Fruit fly (Drosophila melanogaster) whole organism, embryonic: ENCODE measurements around the gene CG33120.

ENCODE experiments used
- Asciz ChIP-seq: fragments of 200-800 bp; sonication (Bioruptor generic); optimal IDR thresholded peaks from 2 replicates; lab custom pipeline; 2017; ENCODE audit warnings: missing biosample characterization, mild to moderate bottlenecking, missing genetic modification characterization, missing genetic modification reagents
- Awh ChIP-seq: fragments of 200-800 bp; sonication (Bioruptor generic); IDR thresholded peaks from 2 replicates; pipeline ENCODE4, ENCODE4 v1.3.6; 2022; ENCODE audit warnings: missing biosample characterization, missing genetic modification characterization
- CG10209 ChIP-seq: fragments of 200-800 bp; sonication (Bioruptor generic); optimal IDR thresholded peaks from 3 replicates; lab custom pipeline; 2017; ENCODE audit warnings: missing biosample characterization, mild to moderate bottlenecking, missing genetic modification characterization, missing genetic modification reagents
- CG10274 ChIP-seq: fragments of 200-800 bp; sonication (Bioruptor generic); optimal IDR thresholded peaks from 3 replicates; lab custom pipeline; 2017; ENCODE audit warnings: missing biosample characterization, mild to moderate bottlenecking, missing genetic modification characterization
- CG10462 ChIP-seq: fragments of 200-800 bp; sonication (Bioruptor generic); optimal IDR thresholded peaks from 2 replicates; lab custom pipeline; 2016; ENCODE audit warnings: missing biosample characterization, missing genetic modification characterization
- CG10979 ChIP-seq: fragments of 200-800 bp; sonication (Bioruptor generic); optimal IDR thresholded peaks from 2 replicates; lab custom pipeline; 2018; ENCODE audit warnings: missing biosample characterization, mild to moderate bottlenecking, missing genetic modification characterization, moderate library complexity
- CG12391 ChIP-seq: fragments of 200-800 bp; sonication (Bioruptor generic); optimal IDR thresholded peaks from 3 replicates; lab custom pipeline; 2018; ENCODE audit warnings: missing biosample characterization, mild to moderate bottlenecking, missing genetic modification characterization, moderate library complexity
- CG14014 ChIP-seq: fragments of 200-800 bp; sonication (Bioruptor generic); IDR thresholded peaks from 2 replicates; pipeline ENCODE4 v1.3.6; 2022; ENCODE audit warnings: missing biosample characterization, missing genetic modification characterization
- CG14710 ChIP-seq: fragments of 200-800 bp; sonication (Bioruptor generic); optimal IDR thresholded peaks from 3 replicates; lab custom pipeline; 2019; ENCODE audit warnings: missing biosample characterization, mild to moderate bottlenecking, missing genetic modification characterization, moderate library complexity
- CG15479 ChIP-seq: fragments of 200-800 bp; sonication (Bioruptor generic); optimal IDR thresholded peaks from 3 replicates; lab custom pipeline; 2019; ENCODE audit warnings: missing biosample characterization, mild to moderate bottlenecking, missing genetic modification characterization, moderate library complexity
- CG17912 ChIP-seq: fragments of 200-800 bp; sonication (Bioruptor generic); optimal IDR thresholded peaks from 2 replicates; lab custom pipeline; 2018; ENCODE audit warnings: missing biosample characterization, mild to moderate bottlenecking, missing genetic modification characterization
- CG18599 ChIP-seq: fragments of 200-800 bp; sonication (Bioruptor generic); optimal IDR thresholded peaks from 3 replicates; lab custom pipeline; 2017; ENCODE audit warnings: missing biosample characterization, missing genetic modification characterization, mild to moderate bottlenecking, moderate library complexity, missing genetic modification reagents
- CG2129 ChIP-seq: fragments of 200-800 bp; sonication (Bioruptor generic); IDR thresholded peaks from 2 replicates; pipeline ENCODE4 v1.3.6; 2022; ENCODE audit warnings: missing biosample characterization, missing genetic modification characterization; ENCODE audit not compliant: partially characterized antibody
- CG31224 ChIP-seq: fragments of 200-800 bp; sonication (Bioruptor generic); IDR thresholded peaks from 2 replicates; pipeline ENCODE4 v1.3.6; 2022; ENCODE audit warnings: missing biosample characterization, missing genetic modification characterization
- CG31441 ChIP-seq: fragments of 200-800 bp; sonication (Bioruptor generic); IDR thresholded peaks from 2 replicates; pipeline ENCODE4 v1.3.6; 2022; ENCODE audit warnings: missing biosample characterization, missing genetic modification characterization
- CG3163 ChIP-seq: fragments of 200-800 bp; sonication (Bioruptor generic); optimal IDR thresholded peaks from 3 replicates; lab custom pipeline; 2016; ENCODE audit warnings: missing biosample characterization, missing genetic modification characterization
- CG32767 ChIP-seq: fragments of 200-800 bp; sonication (Bioruptor generic); IDR thresholded peaks from 2 replicates; pipeline ENCODE4 v1.3.6; 2022; ENCODE audit warnings: missing biosample characterization, missing genetic modification characterization
- CG5953 ChIP-seq: fragments of 200-800 bp; sonication (Bioruptor generic); IDR thresholded peaks from 2 replicates; pipeline ENCODE4 v1.3.6; 2022; ENCODE audit warnings: missing biosample characterization, missing genetic modification characterization
- CG6854 ChIP-seq: fragments of 200-800 bp; sonication (Bioruptor generic); optimal IDR thresholded peaks from 3 replicates; lab custom pipeline; 2017; ENCODE audit warnings: missing biosample characterization, mild to moderate bottlenecking, missing genetic modification characterization
- CG7839 ChIP-seq: fragments of 200-800 bp; sonication (Bioruptor generic); optimal IDR thresholded peaks from 3 replicates; lab custom pipeline; 2018; ENCODE audit warnings: missing biosample characterization, mild to moderate bottlenecking, missing genetic modification characterization, moderate library complexity
- CG9727 ChIP-seq: fragments of 200-800 bp; sonication (Bioruptor generic); optimal IDR thresholded peaks from 3 replicates; lab custom pipeline; 2017; ENCODE audit warnings: missing biosample characterization, mild to moderate bottlenecking, missing genetic modification characterization
- CkIIα-i1 ChIP-seq: fragments of 200-800 bp; sonication (Bioruptor generic); IDR thresholded peaks from 2 replicates; pipeline ENCODE4 v1.3.6; 2022; ENCODE audit warnings: missing biosample characterization, missing genetic modification characterization
- Dip3 ChIP-seq: fragments of 200-800 bp; sonication (Bioruptor generic); optimal IDR thresholded peaks from 3 replicates; lab custom pipeline; 2016; ENCODE audit warnings: missing biosample characterization, missing genetic modification characterization
- Dp ChIP-seq: fragments of 200-800 bp; sonication (Bioruptor generic); optimal IDR thresholded peaks from 2 replicates; lab custom pipeline; 2018; ENCODE audit warnings: missing biosample characterization, mild to moderate bottlenecking, missing genetic modification characterization, moderate library complexity
- HmgZ ChIP-seq: fragments of 200-800 bp; sonication (Bioruptor generic); optimal IDR thresholded peaks from 2 replicates; lab custom pipeline; 2018; ENCODE audit warnings: missing biosample characterization, mild to moderate bottlenecking, missing genetic modification characterization
- Hmr ChIP-seq: fragments of 200-800 bp; sonication (Bioruptor generic); optimal IDR thresholded peaks from 3 replicates; lab custom pipeline; 2017; ENCODE audit warnings: mild to moderate bottlenecking, missing biosample characterization, missing genetic modification reagents, missing genetic modification characterization
- Oli ChIP-seq: fragments of 200-800 bp; sonication (Bioruptor generic); optimal IDR thresholded peaks from 2 replicates; lab custom pipeline; 2018; ENCODE audit warnings: missing biosample characterization, mild to moderate bottlenecking, missing genetic modification characterization, moderate library complexity
- Sox102F ChIP-seq: fragments of 200-800 bp; sonication (Bioruptor generic); optimal IDR thresholded peaks from 2 replicates; lab custom pipeline; 2018; ENCODE audit warnings: missing biosample characterization, mild to moderate bottlenecking, missing genetic modification characterization, moderate library complexity
- Xrp1 ChIP-seq: fragments of 200-800 bp; sonication (Bioruptor generic); IDR thresholded peaks from 2 replicates; pipeline ENCODE4 v1.3.6; 2022; ENCODE audit warnings: missing biosample characterization, missing genetic modification characterization
- ap ChIP-seq: fragments of 200-800 bp; sonication (Bioruptor generic); IDR thresholded peaks from 2 replicates; pipeline ENCODE4 v1.3.6; 2022; ENCODE audit warnings: missing biosample characterization, missing genetic modification characterization
- az2 ChIP-seq: fragments of 200-800 bp; sonication (Bioruptor generic); optimal IDR thresholded peaks from 3 replicates; lab custom pipeline; 2016; ENCODE audit warnings: missing biosample characterization, missing genetic modification characterization
- bbx ChIP-seq: fragments of 200-800 bp; sonication (Bioruptor generic); IDR thresholded peaks from 2 replicates; pipeline ENCODE4 v1.3.6; 2022; ENCODE audit warnings: missing biosample characterization, missing genetic modification characterization; ENCODE audit not compliant: partially characterized antibody
- chn ChIP-seq: fragments of 200-800 bp; sonication (Bioruptor generic); optimal IDR thresholded peaks from 2 replicates; lab custom pipeline; 2016; ENCODE audit warnings: missing biosample characterization, missing genetic modification characterization
- dysf ChIP-seq: fragments of 200-800 bp; sonication (Bioruptor generic); IDR thresholded peaks from 3 replicates; pipeline ENCODE4 v1.3.6; 2022; ENCODE audit warnings: missing biosample characterization, missing genetic modification characterization
- fd3F ChIP-seq: fragments of 200-800 bp; sonication (Bioruptor generic); optimal IDR thresholded peaks from 2 replicates; lab custom pipeline; 2018; ENCODE audit warnings: missing biosample characterization, mild to moderate bottlenecking, missing genetic modification characterization, moderate library complexity
- ftz-f1 ChIP-seq: fragments of 200-800 bp; sonication (Bioruptor generic); optimal IDR thresholded peaks from 2 replicates; lab custom pipeline; 2016; ENCODE audit warnings: missing biosample characterization, missing genetic modification characterization
- gem ChIP-seq: fragments of 200-800 bp; sonication (Bioruptor generic); optimal IDR thresholded peaks from 2 replicates; lab custom pipeline; 2019; ENCODE audit warnings: missing biosample characterization, mild to moderate bottlenecking, missing genetic modification characterization, moderate library complexity
- gsb ChIP-seq: fragments of 200-800 bp; sonication (Bioruptor generic); IDR thresholded peaks from 2 replicates; pipeline ENCODE4 v1.3.6; 2022; ENCODE audit warnings: missing biosample characterization, missing genetic modification characterization
- hbn ChIP-seq: fragments of 200-800 bp; sonication (Bioruptor generic); IDR thresholded peaks from 2 replicates; pipeline ENCODE4 v1.3.6; 2022; ENCODE audit warnings: missing biosample characterization, missing genetic modification characterization; ENCODE audit not compliant: partially characterized antibody
- klu ChIP-seq: fragments of 200-800 bp; sonication (Bioruptor generic); IDR thresholded peaks from 2 replicates; pipeline ENCODE4 v1.3.6; 2022; ENCODE audit warnings: missing biosample characterization, missing genetic modification characterization
- lmd ChIP-seq: fragments of 200-800 bp; sonication (Bioruptor generic); IDR thresholded peaks from 2 replicates; pipeline ENCODE4 v1.3.6; 2022; ENCODE audit warnings: missing biosample characterization, missing genetic modification characterization
- prd ChIP-seq, 3 experiments: fragments of >200 bp in 2 of 3; fragments of 200-800 bp in 1 of 3; sonication (Bioruptor generic) in 1 of 3; optimal IDR thresholded peaks in 2 of 3; IDR thresholded peaks in 1 of 3; 2 replicates in 2 of 3; 3 replicates in 1 of 3; pipeline versions ENCODE4 v1.3.6 to Lab custom; 2017 to 2022; ENCODE audit warnings: missing biosample characterization in 1 of 3, missing genetic modification characterization in 1 of 3
- pum ChIP-seq: fragments of 200-800 bp; sonication (Bioruptor generic); optimal IDR thresholded peaks from 2 replicates; lab custom pipeline; 2016; ENCODE audit warnings: missing biosample characterization, missing genetic modification characterization
- row ChIP-seq: fragments of 200-800 bp; sonication (Bioruptor generic); IDR thresholded peaks from 3 replicates; pipeline ENCODE4 v1.3.6; 2022; ENCODE audit warnings: missing biosample characterization, missing genetic modification characterization
- seq ChIP-seq: fragments of 200-800 bp; sonication (Bioruptor generic); IDR thresholded peaks from 2 replicates; pipeline ENCODE4 v1.3.6; 2022; ENCODE audit warnings: missing biosample characterization, missing genetic modification characterization
- sqz ChIP-seq: fragments of 200-800 bp; sonication (Bioruptor generic); optimal IDR thresholded peaks from 3 replicates; lab custom pipeline; 2018; ENCODE audit warnings: missing biosample characterization, mild to moderate bottlenecking, missing genetic modification characterization
- sr ChIP-seq: fragments of 200-800 bp; sonication (Bioruptor generic); IDR thresholded peaks from 3 replicates; pipeline ENCODE4 v1.3.6; 2022; ENCODE audit warnings: missing biosample characterization, missing genetic modification characterization
- tap ChIP-seq: fragments of 200-800 bp; optimal IDR thresholded peaks from 3 replicates; lab custom pipeline; 2019; ENCODE audit warnings: missing biosample characterization, mild to moderate bottlenecking, missing genetic modification characterization, moderate library complexity
- twi ChIP-seq: fragments of 200-800 bp; optimal IDR thresholded peaks from 2 replicates; lab custom pipeline; 2019; ENCODE audit warnings: missing biosample characterization, mild to moderate bottlenecking, missing genetic modification characterization, moderate library complexity
- zfh1 ChIP-seq: fragments of 200-800 bp; sonication (Bioruptor generic); IDR thresholded peaks from 3 replicates; pipeline ENCODE4 v1.3.6; 2022; ENCODE audit warnings: missing biosample characterization, missing genetic modification characterization

Gene CG33120

dm6 chr2L:18808754-18809329, 35.5 kb downstream of the CG33120 start (continued):
- TF ChIP-seq CG10274 (GFP tag; lab: Kevin White, UChicago) (no peak), CG14710 (tag; lab: Kevin White, UChicago) (peak; percentile 28), CG10462 (GFP tag; lab: Kevin White, UChicago) (no peak), CG2129 (GFP tag; lab: Robert Waterston, UW) (no peak), sr (GFP tag; lab: Robert Waterston, UW) (no peak), dysf (GFP tag; lab: Robert Waterston, UW) (peak; percentile 24; the same call in 1 of the 3 replicates), CG9727 (peak; percentile 60), CG10209 (GFP tag; lab: Kevin White, UChicago) (no peak), CG32767 (GFP tag; lab: Robert Waterston, UW) (no peak), hbn (GFP tag; lab: Robert Waterston, UW) (no peak), pum (GFP tag; lab: Kevin White, UChicago) (no peak), prd (optimal IDR thresholded peaks at IDR 0.05; lab: Kevin White, UChicago) (no peak), prd (GFP tag; IDR thresholded peaks at IDR 0.05; lab: Robert Waterston, UW) (peak; percentile 87), Dp (GFP tag; lab: Kevin White, UChicago) (no peak), fd3F (GFP tag; lab: Kevin White, UChicago) (no peak), CG18599 (GFP tag; lab: Kevin White, UChicago) (peak; percentile 26), CG31224 (GFP tag; lab: Robert Waterston, UW) (no peak), Asciz (GFP tag; lab: Kevin White, UChicago) (no peak), Hmr (GFP tag; lab: Kevin White, UChicago) (peak; percentile 13), HmgZ (no peak), chn (peak; percentile 2), twi (peak; percentile 32), gem (tag; lab: Kevin White, UChicago) (peak; percentile 55), CG15479 (GFP tag; lab: Kevin White, UChicago) (no peak), CkIIα-i1 (no peak), ftz-f1 (GFP tag; lab: Kevin White, UChicago) (no peak), Awh (GFP tag; lab: Robert Waterston, UW) (peak; percentile 57; the same call in 1 of the 2 replicates), klu (no peak), CG7839 (tag; lab: Kevin White, UChicago) (peak; percentile 36), CG31441 (GFP tag; lab: Robert Waterston, UW) (0 out of 2 replicates have a peak, but pooled peaks have one; percentile 32), tap (peak; percentile 20), CG10979 (peak; percentile 50), CG6854 (GFP tag; lab: Kevin White, UChicago) (no peak), CG14014 (GFP tag; lab: Robert Waterston, UW) (no peak), CG3163 (no peak), az2 (GFP tag; lab: Kevin White, UChicago) (peak; percentile 20), sqz (GFP tag; lab: Kevin White, UChicago) (no peak), CG17912 (GFP tag; lab: Kevin White, UChicago) (no peak), lmd (no peak), bbx (GFP tag; lab: Robert Waterston, UW) (no peak), Dip3 (no peak), row (GFP tag; lab: Robert Waterston, UW) (peak; percentile 60; the same call in 2 of the 3 replicates), Oli (tag; lab: Kevin White, UChicago) (peak; percentile 16), Xrp1 (GFP tag; lab: Robert Waterston, UW) (peak; percentile 61), seq (no peak), Sox102F (GFP tag; lab: Kevin White, UChicago) (peak; percentile 8), gsb (GFP tag; lab: Robert Waterston, UW) (no peak), ap (GFP tag; lab: Robert Waterston, UW) (no peak), CG5953 (no peak), CG12391 (peak; percentile 30), zfh1 (GFP tag; lab: Robert Waterston, UW) (peak; percentile 67)
